Fruit fly (Drosophila melanogaster) whole organism, embryonic: ENCODE results near the gene Sf3a2.

Experiments used
- Atf6 ChIP-seq: fragments of 200-800 bp; sonication (Bioruptor generic); IDR thresholded peaks from 2 replicates; pipeline ENCODE4 v1.3.6; 2022; ENCODE audit warnings: missing biosample characterization, missing genetic modification characterization
- CG10209 ChIP-seq: fragments of 200-800 bp; sonication (Bioruptor generic); optimal IDR thresholded peaks from 3 replicates; lab custom pipeline; 2017; ENCODE audit warnings: missing biosample characterization, mild to moderate bottlenecking, missing genetic modification characterization, missing genetic modification reagents
- CG10462 ChIP-seq: fragments of 200-800 bp; sonication (Bioruptor generic); optimal IDR thresholded peaks from 2 replicates; lab custom pipeline; 2016; ENCODE audit warnings: missing biosample characterization, missing genetic modification characterization
- CG11695 ChIP-seq: fragments of 200-800 bp; sonication (Bioruptor generic); IDR thresholded peaks from 3 replicates; pipeline ENCODE4 v1.3.6; 2022; ENCODE audit warnings: missing biosample characterization, missing genetic modification characterization
- CG12391 ChIP-seq: fragments of 200-800 bp; sonication (Bioruptor generic); optimal IDR thresholded peaks from 3 replicates; lab custom pipeline; 2018; ENCODE audit warnings: missing biosample characterization, mild to moderate bottlenecking, missing genetic modification characterization, moderate library complexity
- CG12744 ChIP-seq: fragments of 200-800 bp; sonication (Bioruptor generic); optimal IDR thresholded peaks from 2 replicates; lab custom pipeline; 2016; ENCODE audit warnings: missing biosample characterization, missing genetic modification characterization
- CG12769 ChIP-seq: fragments of 200-800 bp; sonication (Bioruptor generic); optimal IDR thresholded peaks from 2 replicates; lab custom pipeline; 2019; ENCODE audit warnings: missing biosample characterization, mild to moderate bottlenecking, missing genetic modification characterization, moderate library complexity
- CG13894 ChIP-seq: fragments of 200-800 bp; sonication (Bioruptor generic); optimal IDR thresholded peaks from 3 replicates; lab custom pipeline; 2018; ENCODE audit warnings: missing biosample characterization, mild to moderate bottlenecking, missing genetic modification characterization, moderate library complexity
- CG16815 ChIP-seq: fragments of 200-800 bp; sonication (Bioruptor generic); optimal IDR thresholded peaks from 3 replicates; lab custom pipeline; 2017; ENCODE audit warnings: missing biosample characterization, mild to moderate bottlenecking, missing genetic modification characterization
- CG18599 ChIP-seq: fragments of 200-800 bp; sonication (Bioruptor generic); optimal IDR thresholded peaks from 3 replicates; lab custom pipeline; 2017; ENCODE audit warnings: missing biosample characterization, missing genetic modification characterization, mild to moderate bottlenecking, moderate library complexity, missing genetic modification reagents
- CG18619 ChIP-seq: fragments of 200-800 bp; sonication (Bioruptor generic); optimal IDR thresholded peaks from 3 replicates; lab custom pipeline; 2017; ENCODE audit warnings: missing biosample characterization, mild to moderate bottlenecking, missing genetic modification characterization
- CG2199 ChIP-seq: fragments of 200-800 bp; sonication (Bioruptor generic); IDR thresholded peaks from 3 replicates; pipeline ENCODE4 v1.3.6; 2022; ENCODE audit warnings: missing biosample characterization, missing genetic modification characterization
- CG31441 ChIP-seq: fragments of 200-800 bp; sonication (Bioruptor generic); IDR thresholded peaks from 2 replicates; pipeline ENCODE4 v1.3.6; 2022; ENCODE audit warnings: missing biosample characterization, missing genetic modification characterization
- CG3163 ChIP-seq: fragments of 200-800 bp; sonication (Bioruptor generic); optimal IDR thresholded peaks from 3 replicates; lab custom pipeline; 2016; ENCODE audit warnings: missing biosample characterization, missing genetic modification characterization
- CG34422 ChIP-seq: fragments of 200-800 bp; sonication (Bioruptor generic); IDR thresholded peaks from 3 replicates; pipeline ENCODE4 v1.3.6; 2022; ENCODE audit warnings: missing biosample characterization, missing genetic modification characterization
- CG3838 ChIP-seq: fragments of 200-800 bp; sonication (Bioruptor generic); optimal IDR thresholded peaks from 3 replicates; lab custom pipeline; 2016; ENCODE audit warnings: missing biosample characterization, missing genetic modification characterization
- CG5180 ChIP-seq: fragments of 200-800 bp; sonication (Bioruptor generic); optimal IDR thresholded peaks from 3 replicates; lab custom pipeline; 2017; ENCODE audit warnings: missing biosample characterization, missing genetic modification characterization, mild to moderate bottlenecking, moderate library complexity, missing genetic modification reagents
- CG6791 ChIP-seq: fragments of 200-800 bp; sonication (Bioruptor generic); IDR thresholded peaks from 3 replicates; pipeline ENCODE4 v1.3.6; 2022; ENCODE audit warnings: missing biosample characterization, missing genetic modification characterization; ENCODE audit not compliant: partially characterized antibody
- CG7928 ChIP-seq: fragments of 200-800 bp; sonication (Bioruptor generic); optimal IDR thresholded peaks from 2 replicates; lab custom pipeline; 2017; ENCODE audit warnings: missing biosample characterization, mild to moderate bottlenecking, missing genetic modification characterization
- CTCF ChIP-seq: fragments of 200-800 bp; sonication (Bioruptor generic); optimal IDR thresholded peaks from 2 replicates; lab custom pipeline; 2017; ENCODE audit warnings: missing biosample characterization, mild to moderate bottlenecking, missing genetic modification characterization, moderate library complexity
- CrebB ChIP-seq: fragments of 200-800 bp; sonication (Bioruptor generic); optimal IDR thresholded peaks from 3 replicates; lab custom pipeline; 2018; ENCODE audit warnings: missing biosample characterization, mild to moderate bottlenecking, missing genetic modification characterization
- Dll ChIP-seq: fragments of 200-800 bp; sonication (Bioruptor generic); IDR thresholded peaks from 4 replicates; pipeline ENCODE4 v1.3.6; 2022; ENCODE audit warnings: missing biosample characterization, missing genetic modification characterization; ENCODE audit not compliant: partially characterized antibody
- Dp ChIP-seq: fragments of 200-800 bp; sonication (Bioruptor generic); optimal IDR thresholded peaks from 2 replicates; lab custom pipeline; 2018; ENCODE audit warnings: missing biosample characterization, mild to moderate bottlenecking, missing genetic modification characterization, moderate library complexity
- Drgx ChIP-seq: fragments of 200-800 bp; sonication (Bioruptor generic); IDR thresholded peaks from 2 replicates; pipeline ENCODE4 v1.3.6; 2022; ENCODE audit warnings: missing biosample characterization, missing genetic modification characterization
- ERR ChIP-seq: fragments of 200-800 bp; sonication (Bioruptor generic); optimal IDR thresholded peaks from 2 replicates; lab custom pipeline; 2016; ENCODE audit warnings: missing biosample characterization, missing genetic modification characterization
- Ets97D ChIP-seq: fragments of 200-800 bp; sonication (Bioruptor generic); optimal IDR thresholded peaks from 3 replicates; lab custom pipeline; 2016; ENCODE audit warnings: missing biosample characterization, missing genetic modification characterization
- HLH3B ChIP-seq: fragments of 200-800 bp; sonication (Bioruptor generic); IDR thresholded peaks from 2 replicates; pipeline ENCODE4 v1.3.6; 2022; ENCODE audit warnings: missing biosample characterization, missing genetic modification characterization
- Hey ChIP-seq: fragments of 200-800 bp; sonication (Bioruptor generic); optimal IDR thresholded peaks from 3 replicates; lab custom pipeline; 2018; ENCODE audit warnings: missing biosample characterization, mild to moderate bottlenecking, missing genetic modification characterization
- Pdp1 ChIP-seq, 2 experiments: fragments of 200-800 bp; sonication (Bioruptor generic); optimal IDR thresholded peaks; 3 replicates each; lab custom pipeline; 2016; ENCODE audit warnings: missing biosample characterization in 2 of 2, missing genetic modification characterization in 2 of 2, mild to moderate bottlenecking in 1 of 2, moderate library complexity in 1 of 2
- Poxn ChIP-seq: fragments of 200-800 bp; sonication (Bioruptor generic); IDR thresholded peaks from 2 replicates; pipeline ENCODE4 v1.3.6; 2022; ENCODE audit warnings: missing biosample characterization, missing genetic modification characterization
- Rfx ChIP-seq: fragments of 200-800 bp; sonication (Bioruptor generic); IDR thresholded peaks from 2 replicates; pipeline ENCODE4 v1.3.6; 2022; ENCODE audit warnings: missing biosample characterization, missing genetic modification characterization
- Xrp1 ChIP-seq: fragments of 200-800 bp; sonication (Bioruptor generic); IDR thresholded peaks from 2 replicates; pipeline ENCODE4 v1.3.6; 2022; ENCODE audit warnings: missing biosample characterization, missing genetic modification characterization
- ci ChIP-seq: fragments of 200-800 bp; sonication (Bioruptor generic); IDR thresholded peaks from 3 replicates; pipeline ENCODE4 v1.3.6; 2022; ENCODE audit warnings: missing biosample characterization, missing genetic modification characterization
- dysf ChIP-seq: fragments of 200-800 bp; sonication (Bioruptor generic); IDR thresholded peaks from 3 replicates; pipeline ENCODE4 v1.3.6; 2022; ENCODE audit warnings: missing biosample characterization, missing genetic modification characterization
- ems ChIP-seq: fragments of 200-800 bp; sonication (Bioruptor generic); optimal IDR thresholded peaks from 3 replicates; lab custom pipeline; 2016; ENCODE audit warnings: missing biosample characterization, missing genetic modification characterization
- ewg ChIP-seq: fragments of 200-800 bp; sonication (Bioruptor generic); optimal IDR thresholded peaks from 3 replicates; lab custom pipeline; 2017; ENCODE audit warnings: mild to moderate bottlenecking, missing biosample characterization, missing genetic modification reagents, missing genetic modification characterization
- exex ChIP-seq: fragments of 200-800 bp; sonication (Bioruptor generic); optimal IDR thresholded peaks from 4 replicates; lab custom pipeline; 2018; ENCODE audit warnings: missing biosample characterization, mild to moderate bottlenecking, missing genetic modification characterization, moderate library complexity
- eyg ChIP-seq: fragments of 200-800 bp; sonication (Bioruptor generic); optimal IDR thresholded peaks from 3 replicates; lab custom pipeline; 2016; ENCODE audit warnings: missing biosample characterization, missing genetic modification characterization
- lab ChIP-seq: fragments of 200-800 bp; sonication (Bioruptor generic); optimal IDR thresholded peaks from 3 replicates; lab custom pipeline; 2017; ENCODE audit warnings: missing biosample characterization, missing genetic modification characterization, mild to moderate bottlenecking, moderate library complexity, missing genetic modification reagents
- mirr ChIP-seq: fragments of 200-800 bp; sonication (Bioruptor generic); optimal IDR thresholded peaks from 3 replicates; lab custom pipeline; 2018; ENCODE audit warnings: missing biosample characterization, mild to moderate bottlenecking, missing genetic modification characterization
- nerfin-1 ChIP-seq: fragments of 200-800 bp; sonication (Bioruptor generic); optimal IDR thresholded peaks from 3 replicates; lab custom pipeline; 2019; ENCODE audit warnings: missing biosample characterization, mild to moderate bottlenecking, missing genetic modification characterization, moderate library complexity
- pb ChIP-seq: fragments of 200-800 bp; sonication (Bioruptor generic); optimal IDR thresholded peaks from 3 replicates; lab custom pipeline; 2016; ENCODE audit warnings: missing biosample characterization, missing genetic modification characterization
- ranshi ChIP-seq: fragments of 200-800 bp; sonication (Bioruptor generic); IDR thresholded peaks from 2 replicates; pipeline ENCODE4 v1.3.6; 2022; ENCODE audit warnings: missing biosample characterization, missing genetic modification characterization
- rib ChIP-seq: fragments of 200-800 bp; sonication (Bioruptor generic); IDR thresholded peaks from 2 replicates; pipeline ENCODE4 v1.3.6; 2022; ENCODE audit warnings: missing biosample characterization, missing genetic modification characterization
- sim ChIP-seq: fragments of 200-800 bp; sonication (Bioruptor generic); IDR thresholded peaks from 2 replicates; pipeline ENCODE4 v1.3.6; 2022; ENCODE audit warnings: missing biosample characterization, missing genetic modification characterization
- sisA ChIP-seq: fragments of 200-800 bp; sonication (Bioruptor generic); IDR thresholded peaks from 2 replicates; pipeline ENCODE4 v1.3.6; 2022; ENCODE audit warnings: missing biosample characterization, missing genetic modification characterization
- tgo ChIP-seq: fragments of 200-800 bp; sonication (Bioruptor generic); IDR thresholded peaks from 3 replicates; pipeline ENCODE4 v1.3.6; 2022; ENCODE audit warnings: missing biosample characterization, missing genetic modification characterization
- trh ChIP-seq: fragments of 200-800 bp; sonication (Bioruptor generic); optimal IDR thresholded peaks from 2 replicates; lab custom pipeline; 2016; ENCODE audit warnings: missing biosample characterization, missing genetic modification characterization
- usp ChIP-seq: fragments of >200 bp; optimal IDR thresholded peaks from 2 replicates; lab custom pipeline; 2017; ENCODE audit warnings: missing biosample characterization, missing genetic modification characterization
- vvl ChIP-seq: fragments of 200-800 bp; sonication (Bioruptor generic); IDR thresholded peaks from 2 replicates; pipeline ENCODE4 v1.3.6; 2022; ENCODE audit warnings: missing biosample characterization, missing genetic modification characterization

Gene Sf3a2

dm6 chr3L:12833864-12834525 is 20.2 kb upstream of the Sf3a2 start (continued):
- TF ChIP-seq Poxn (no peak), CrebB (no peak), Ets97D (no peak), CG18619 (no peak), sisA (GFP tag; lab: Robert Waterston, UW) (no peak), sim (GFP tag; lab: Robert Waterston, UW) (no peak), CG12391 (peak; percentile 4), CG2199 (GFP tag; lab: Robert Waterston, UW) (0 out of 3 replicates have a peak, but pooled peaks have one; percentile 70), Drgx (GFP tag; lab: Robert Waterston, UW) (no peak), CG3838 (GFP tag; lab: Kevin White, UChicago) (no peak), CG11695 (GFP tag; lab: Robert Waterston, UW) (no peak), Xrp1 (GFP tag; lab: Robert Waterston, UW) (0 out of 2 replicates have a peak, but pooled peaks have one; percentile 12), Atf6 (GFP tag; lab: Robert Waterston, UW) (peak; percentile 46; the same call in 1 of the 2 replicates), CG6791 (GFP tag; lab: Robert Waterston, UW) (no peak), Pdp1 (GFP tag; optimal IDR thresholded peaks at IDR 0.05; lab: Kevin White, UChicago) (peak in 1 of 2 experiments; percentile 97), ranshi (GFP tag; lab: Robert Waterston, UW) (0 out of 2 replicates have a peak, but pooled peaks have one; percentile 14), CG12769 (tag; lab: Kevin White, UChicago) (peak; percentile 14), pb (GFP tag; lab: Kevin White, UChicago) (no peak), dysf (no peak), rib (GFP tag; lab: Robert Waterston, UW) (peak; percentile 51), CG16815 (GFP tag; lab: Kevin White, UChicago) (no peak), usp (no peak), nerfin-1 (tag; lab: Kevin White, UChicago) (peak; percentile 19), CG7928 (GFP tag; lab: Kevin White, UChicago) (no peak), ewg (GFP tag; lab: Kevin White, UChicago) (peak; percentile 21), vvl (GFP tag; lab: Robert Waterston, UW) (peak; percentile 52), Rfx (GFP tag; lab: Robert Waterston, UW) (0 out of 2 replicates have a peak, but pooled peaks have one; percentile 32), trh (no peak), CG5180 (GFP tag; lab: Kevin White, UChicago) (peak; percentile 5), CG34422 (0 out of 3 replicates have a peak, but pooled peaks have one; percentile 14), ems (GFP tag; lab: Kevin White, UChicago) (no peak), lab (peak; percentile 44), eyg (GFP tag; lab: Kevin White, UChicago) (no peak), Dll (GFP tag; lab: Robert Waterston, UW) (0 out of 4 replicates have a peak, but pooled peaks have one; percentile 30), CG10462 (GFP tag; lab: Kevin White, UChicago) (no peak), ci (peak; percentile 57; the same call in 2 of the 3 replicates), CG13894 (tag; lab: Kevin White, UChicago) (peak; percentile 41), CG12744 (GFP tag; lab: Kevin White, UChicago) (no peak), HLH3B (no peak), CG31441 (GFP tag; lab: Robert Waterston, UW) (0 out of 2 replicates have a peak, but pooled peaks have one; percentile 14), CTCF (peak; percentile 21), mirr (GFP tag; lab: Kevin White, UChicago) (peak; percentile 75), tgo (0 out of 3 replicates have a peak, but pooled peaks have one; percentile 13), ERR (GFP tag; lab: Kevin White, UChicago) (peak; percentile 23), CG10209 (GFP tag; lab: Kevin White, UChicago) (no peak), CG3163 (GFP tag; lab: Kevin White, UChicago) (no peak), Hey (tag; lab: Kevin White, UChicago) (peak; percentile 58), CG18599 (peak; percentile 33), exex (tag; lab: Kevin White, UChicago) (peak; percentile 15), Dp (GFP tag; lab: Kevin White, UChicago) (no peak)
